Worm (Caenorhabditis elegans): ENCODE data around the gene asp-5.

DNA sequence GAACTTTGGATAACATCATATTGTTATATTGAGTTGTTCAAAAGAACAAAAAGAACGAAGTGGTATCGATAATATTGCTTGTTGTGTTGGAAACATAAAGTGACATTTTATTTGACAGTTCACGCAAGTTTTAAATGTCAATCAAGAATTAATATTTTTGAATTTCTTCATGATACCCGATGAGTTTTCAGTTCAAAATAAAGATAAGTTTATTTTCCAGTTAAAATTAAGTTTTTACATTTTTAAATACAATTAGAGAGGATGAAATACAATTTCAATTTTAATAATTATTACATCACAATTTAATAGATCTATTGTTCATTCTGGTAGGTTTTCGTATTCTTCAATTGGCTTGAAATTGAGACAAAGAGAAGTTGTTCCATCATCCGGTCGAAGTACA, 25.3 kb downstream of the asp-5 start, which contains the start of gene W02D7.4:
- TF ChIP-seq mdl-1 (tag; optimal IDR thresholded peaks at IDR 0.05) (no peak), daf-12 (tag; optimal IDR thresholded peaks at IDR 0.05) (no peak), egl-27 (tag; optimal IDR thresholded peaks at IDR 0.05) (no peak), fos-1 (tag; optimal IDR thresholded peaks at IDR 0.05) (no peak), elt-3 (tag; optimal IDR thresholded peaks at IDR 0.05) (no peak), nhr-11 (tag; optimal IDR thresholded peaks at IDR 0.05) (no peak), ama-1 (optimal IDR thresholded peaks at IDR 0.05) (no peak), ztf-4 (tag; optimal IDR thresholded peaks at IDR 0.05) (no peak), nhr-28 (tag; optimal IDR thresholded peaks at IDR 0.05) (no peak)
